Fruit fly (Drosophila melanogaster) whole organism, prepupa: ENCODE data around the gene Ogdh.

Experiments used
- Blimp-1 ChIP-seq: fragments of 200-800 bp; sonication (Bioruptor generic); optimal IDR thresholded peaks from 3 replicates; lab custom pipeline; 2017; ENCODE audit warnings: missing biosample characterization, missing genetic modification characterization, mild to moderate bottlenecking, moderate library complexity, missing genetic modification reagents
- CG10631 ChIP-seq: fragments of 200-800 bp; sonication (Bioruptor generic); optimal IDR thresholded peaks from 2 replicates; lab custom pipeline; 2016; ENCODE audit warnings: missing biosample characterization, missing genetic modification characterization
- CG11762 ChIP-seq: fragments of 200-800 bp; sonication (Bioruptor generic); optimal IDR thresholded peaks from 3 replicates; lab custom pipeline; 2016; ENCODE audit warnings: missing biosample characterization, missing genetic modification characterization; ENCODE audit not compliant: insufficient read depth
- CG11902 ChIP-seq: fragments of 200-800 bp; sonication (Bioruptor generic); optimal IDR thresholded peaks from 3 replicates; lab custom pipeline; 2016; ENCODE audit warnings: missing biosample characterization, missing genetic modification characterization
- CG15336 ChIP-seq: fragments of 200-800 bp; sonication (Bioruptor generic); IDR thresholded peaks from 2 replicates; pipeline ENCODE4 v1.3.6; 2022; ENCODE audit warnings: missing biosample characterization, missing genetic modification characterization
- CG1621 ChIP-seq: fragments of 200-800 bp; sonication (Bioruptor generic); optimal IDR thresholded peaks from 3 replicates; lab custom pipeline; 2018; ENCODE audit warnings: missing biosample characterization, mild to moderate bottlenecking, missing genetic modification characterization
- CG16779 ChIP-seq: fragments of 200-800 bp; sonication (Bioruptor generic); optimal IDR thresholded peaks from 3 replicates; lab custom pipeline; 2017; ENCODE audit warnings: missing biosample characterization, mild to moderate bottlenecking, missing genetic modification characterization
- CG3032 ChIP-seq: fragments of 200-800 bp; optimal IDR thresholded peaks from 2 replicates; lab custom pipeline; 2019; ENCODE audit warnings: missing biosample characterization, mild to moderate bottlenecking, missing genetic modification characterization, moderate library complexity
- CG31627 ChIP-seq: fragments of 200-800 bp; sonication (Bioruptor generic); optimal IDR thresholded peaks from 3 replicates; lab custom pipeline; 2016; ENCODE audit warnings: missing biosample characterization, missing genetic modification characterization
- CG32006 ChIP-seq: fragments of 200-800 bp; sonication (Bioruptor generic); optimal IDR thresholded peaks from 3 replicates; lab custom pipeline; 2017; ENCODE audit warnings: missing biosample characterization, mild to moderate bottlenecking, missing genetic modification characterization
- CG3919 ChIP-seq: fragments of 200-800 bp; sonication (Bioruptor generic); optimal IDR thresholded peaks from 3 replicates; lab custom pipeline; 2016; ENCODE audit warnings: missing biosample characterization, missing genetic modification characterization
- CG4318 ChIP-seq: fragments of 200-800 bp; sonication (Bioruptor generic); optimal IDR thresholded peaks from 3 replicates; lab custom pipeline; 2017; ENCODE audit warnings: missing biosample characterization, mild to moderate bottlenecking, missing genetic modification characterization
- CG6792 ChIP-seq: fragments of 200-800 bp; sonication (Bioruptor generic); optimal IDR thresholded peaks from 3 replicates; lab custom pipeline; 2016; ENCODE audit warnings: missing biosample characterization, missing genetic modification characterization
- CG6808 ChIP-seq: fragments of 200-800 bp; sonication (Bioruptor generic); optimal IDR thresholded peaks from 3 replicates; lab custom pipeline; 2017; ENCODE audit warnings: missing biosample characterization, missing genetic modification characterization, mild to moderate bottlenecking, moderate library complexity, missing genetic modification reagents
- CG6854 ChIP-seq: fragments of 200-800 bp; sonication (Bioruptor generic); optimal IDR thresholded peaks from 2 replicates; lab custom pipeline; 2017; ENCODE audit warnings: missing biosample characterization, mild to moderate bottlenecking, missing genetic modification characterization
- CG7368 ChIP-seq: fragments of 200-800 bp; sonication (Bioruptor generic); optimal IDR thresholded peaks from 3 replicates; lab custom pipeline; 2016; ENCODE audit warnings: missing biosample characterization, missing genetic modification characterization
- CG8119 ChIP-seq: fragments of 200-800 bp; sonication (Bioruptor generic); IDR thresholded peaks from 3 replicates; pipeline ENCODE4 v1.3.6; 2022; ENCODE audit warnings: missing biosample characterization, missing genetic modification characterization
- CG8319 ChIP-seq: fragments of 200-800 bp; sonication (Bioruptor generic); optimal IDR thresholded peaks from 3 replicates; lab custom pipeline; 2016; ENCODE audit warnings: missing biosample characterization, missing genetic modification characterization
- Eip78C ChIP-seq: fragments of 200-800 bp; sonication (Bioruptor generic); peaks from one replicate; lab custom pipeline; 2016; ENCODE audit warnings: missing biosample characterization, missing genetic modification characterization
- Ets96B ChIP-seq: fragments of 200-800 bp; optimal IDR thresholded peaks from 2 replicates; lab custom pipeline; 2019; ENCODE audit warnings: missing biosample characterization, mild to moderate bottlenecking, missing genetic modification characterization, moderate library complexity
- Hr39 ChIP-seq: fragments of 200-800 bp; sonication (Bioruptor generic); optimal IDR thresholded peaks from 2 replicates; lab custom pipeline; 2016; ENCODE audit warnings: missing biosample characterization, missing genetic modification characterization
- Hr4 ChIP-seq: fragments of 200-800 bp; sonication (Bioruptor generic); optimal IDR thresholded peaks from 3 replicates; lab custom pipeline; 2016; ENCODE audit warnings: missing biosample characterization, missing genetic modification characterization
- Met ChIP-seq: fragments of 200-800 bp; sonication (Bioruptor generic); optimal IDR thresholded peaks from 3 replicates; lab custom pipeline; 2016; ENCODE audit warnings: missing biosample characterization, missing genetic modification characterization
- OdsH ChIP-seq: fragments of 200-800 bp; sonication (Bioruptor generic); optimal IDR thresholded peaks from 3 replicates; lab custom pipeline; 2016; ENCODE audit warnings: missing biosample characterization, missing genetic modification characterization
- Smox ChIP-seq: fragments of 200-800 bp; sonication (Bioruptor generic); optimal IDR thresholded peaks from 3 replicates; lab custom pipeline; 2016; ENCODE audit warnings: missing biosample characterization, missing genetic modification characterization
- Sox102F ChIP-seq: fragments of 200-800 bp; sonication (Bioruptor generic); optimal IDR thresholded peaks from 2 replicates; lab custom pipeline; 2016; ENCODE audit warnings: missing biosample characterization, mild to moderate bottlenecking, missing genetic modification characterization
- Sox15 ChIP-seq: fragments of 200-800 bp; sonication (Bioruptor generic); optimal IDR thresholded peaks from 3 replicates; lab custom pipeline; 2016; ENCODE audit warnings: missing biosample characterization, missing genetic modification characterization
- acj6 ChIP-seq: fragments of 200-800 bp; sonication (Bioruptor generic); optimal IDR thresholded peaks from 3 replicates; lab custom pipeline; 2016; ENCODE audit warnings: missing biosample characterization, missing genetic modification characterization
- dsx ChIP-seq: fragments of 200-800 bp; optimal IDR thresholded peaks from 3 replicates; lab custom pipeline; 2019; ENCODE audit warnings: missing biosample characterization, mild to moderate bottlenecking, missing genetic modification characterization, moderate library complexity; ENCODE audit not compliant: poor library complexity, severe bottlenecking
- eg ChIP-seq: fragments of 200-800 bp; sonication (Bioruptor generic); IDR thresholded peaks from 3 replicates; pipeline ENCODE4 v1.3.6; 2022; ENCODE audit warnings: missing biosample characterization, missing genetic modification characterization
- esn ChIP-seq: fragments of 200-800 bp; sonication (Bioruptor generic); optimal IDR thresholded peaks from 2 replicates; lab custom pipeline; 2016; ENCODE audit warnings: missing biosample characterization, mild to moderate bottlenecking, missing genetic modification characterization, moderate library complexity
- fd59A ChIP-seq: fragments of 200-800 bp; sonication (Bioruptor generic); optimal IDR thresholded peaks from 2 replicates; lab custom pipeline; 2017; ENCODE audit warnings: missing biosample characterization, mild to moderate bottlenecking, missing genetic modification characterization, missing genetic modification reagents
- fd85E ChIP-seq: fragments of 200-800 bp; sonication (Bioruptor generic); optimal IDR thresholded peaks from 3 replicates; lab custom pipeline; 2016; ENCODE audit warnings: missing biosample characterization, missing genetic modification characterization
- lz ChIP-seq: fragments of 200-800 bp; sonication (Bioruptor generic); optimal IDR thresholded peaks from 3 replicates; lab custom pipeline; 2016; ENCODE audit warnings: missing biosample characterization, missing genetic modification characterization
- net ChIP-seq: fragments of 200-800 bp; sonication (Bioruptor generic); optimal IDR thresholded peaks from 3 replicates; lab custom pipeline; 2016; ENCODE audit warnings: missing biosample characterization, missing genetic modification characterization
- pdm3 ChIP-seq: fragments of 200-800 bp; sonication (Bioruptor generic); optimal IDR thresholded peaks from 3 replicates; lab custom pipeline; 2016; ENCODE audit warnings: missing biosample characterization, missing genetic modification characterization
- salr ChIP-seq, 2 experiments: fragments of 200-800 bp; sonication (Bioruptor generic); optimal IDR thresholded peaks; 3 replicates each; lab custom pipeline; 2016 to 2018; ENCODE audit warnings: missing biosample characterization in 2 of 2, missing genetic modification characterization in 2 of 2, mild to moderate bottlenecking in 1 of 2
- spab ChIP-seq: fragments of 200-800 bp; sonication (Bioruptor generic); optimal IDR thresholded peaks from 2 replicates; lab custom pipeline; 2017; ENCODE audit warnings: missing biosample characterization, mild to moderate bottlenecking, missing genetic modification characterization, missing genetic modification reagents
- ss ChIP-seq, 2 experiments: fragments of 200-800 bp; sonication (Bioruptor generic); optimal IDR thresholded peaks; 2 replicates in 1 of 2; 3 replicates in 1 of 2; lab custom pipeline; 2017 to 2018; ENCODE audit warnings: mild to moderate bottlenecking in 2 of 2, missing biosample characterization in 2 of 2, missing genetic modification characterization in 2 of 2, moderate library complexity in 1 of 2
- svp ChIP-seq: fragments of 200-800 bp; sonication (Bioruptor generic); peaks from one replicate; lab custom pipeline; 2016; ENCODE audit warnings: missing biosample characterization, missing genetic modification characterization
- topi ChIP-seq: fragments of 200-800 bp; sonication (Bioruptor generic); optimal IDR thresholded peaks from 3 replicates; lab custom pipeline; 2016; ENCODE audit warnings: missing biosample characterization, missing genetic modification characterization
- vri ChIP-seq: fragments of 200-800 bp; sonication (Bioruptor generic); optimal IDR thresholded peaks from 3 replicates; lab custom pipeline; 2016; ENCODE audit warnings: missing biosample characterization, mild to moderate bottlenecking, missing genetic modification characterization

Gene Ogdh

DNA sequence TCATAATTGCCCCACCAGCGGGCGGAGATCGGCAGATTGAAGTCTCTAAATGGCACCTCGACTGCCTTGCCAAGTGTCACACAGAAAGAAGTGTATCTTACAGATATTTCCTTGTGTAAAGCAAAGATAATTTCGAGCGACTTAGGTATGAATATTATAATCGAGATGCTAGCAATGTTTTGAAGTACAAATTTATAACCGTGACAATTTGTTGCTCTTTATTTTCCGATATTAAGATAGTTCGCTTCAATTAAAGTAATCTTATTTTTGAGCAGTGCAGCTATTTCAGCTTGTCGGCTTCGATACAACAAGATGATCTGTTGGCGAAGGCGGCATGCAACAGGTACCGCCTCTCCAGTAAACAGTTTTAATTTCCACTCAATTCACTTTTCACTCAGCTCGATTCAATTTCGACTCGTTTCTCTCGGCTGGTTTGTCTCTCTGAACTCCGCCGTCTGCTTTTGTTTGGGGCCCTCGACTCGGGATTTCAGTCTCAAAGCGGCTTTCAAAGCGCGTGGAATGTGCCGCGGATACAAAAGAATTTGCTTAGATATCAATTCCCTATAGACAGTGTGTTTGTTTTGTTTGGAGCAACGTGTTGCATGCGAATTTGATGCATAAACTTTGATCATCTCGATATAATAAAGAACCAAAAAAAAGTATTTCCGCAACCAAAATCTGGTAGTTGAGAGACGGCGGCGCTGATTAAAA is 38.7 kb upstream of the Ogdh start (continued):
- TF ChIP-seq CG11902 (no peak), CG6854 (GFP tag; lab: Kevin White, UChicago) (no peak), CG6808 (peak; percentile 65), dsx (peak; percentile 67), Ets96B (tag; lab: Kevin White, UChicago) (peak; percentile 81), vri (GFP tag; lab: Kevin White, UChicago) (no peak), CG32006 (GFP tag; lab: Kevin White, UChicago) (peak; percentile 91), topi (GFP tag; lab: Kevin White, UChicago) (peak; percentile 63), fd59A (GFP tag; lab: Kevin White, UChicago) (peak; percentile 65)

DNA sequence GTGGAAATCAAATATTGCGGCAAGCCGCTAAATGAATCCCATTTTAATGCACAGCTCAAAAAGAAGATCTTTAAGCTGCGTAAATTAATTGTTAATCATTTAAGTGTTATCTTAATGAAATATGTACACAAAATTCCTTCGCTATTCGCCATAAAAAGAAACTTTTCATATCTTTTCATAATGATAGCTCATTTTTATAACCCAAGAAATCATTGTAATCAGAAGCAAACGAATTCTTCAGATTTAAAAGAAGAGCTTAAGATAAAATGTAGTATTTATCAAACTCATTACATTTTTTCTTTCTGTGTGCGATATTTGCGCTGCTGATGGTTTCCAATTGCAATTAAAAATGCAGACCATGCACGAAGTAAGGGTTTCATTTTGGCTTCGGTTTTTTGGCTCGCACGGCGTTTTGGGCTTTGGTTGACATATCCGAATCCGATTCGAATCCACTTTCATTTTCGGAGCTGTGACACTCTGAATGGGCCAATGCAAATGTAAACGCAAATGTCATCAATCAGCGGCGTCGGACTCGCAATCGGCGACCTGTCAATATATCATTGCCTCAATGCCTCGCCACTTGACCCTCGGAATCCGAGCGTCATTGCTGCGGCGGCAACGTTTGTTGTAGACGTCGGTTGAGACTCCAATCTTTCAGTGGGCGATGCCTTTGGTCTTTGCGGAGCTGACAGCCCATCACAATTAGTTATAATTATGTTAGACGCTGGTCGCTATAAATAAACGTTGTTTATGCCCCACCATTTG is 37.0 kb upstream of the Ogdh start:
- TF ChIP-seq CG31627 (GFP tag; lab: Kevin White, UChicago): no peak
- TF ChIP-seq Eip78C: peak; percentile 54
- TF ChIP-seq CG3919 (GFP tag; lab: Kevin White, UChicago): no peak
- TF ChIP-seq OdsH (GFP tag; lab: Kevin White, UChicago): no peak
- TF ChIP-seq Blimp-1 (GFP tag; lab: Kevin White, UChicago): peak; percentile 1
- TF ChIP-seq, all 60 proteins: peak for 2

DNA sequence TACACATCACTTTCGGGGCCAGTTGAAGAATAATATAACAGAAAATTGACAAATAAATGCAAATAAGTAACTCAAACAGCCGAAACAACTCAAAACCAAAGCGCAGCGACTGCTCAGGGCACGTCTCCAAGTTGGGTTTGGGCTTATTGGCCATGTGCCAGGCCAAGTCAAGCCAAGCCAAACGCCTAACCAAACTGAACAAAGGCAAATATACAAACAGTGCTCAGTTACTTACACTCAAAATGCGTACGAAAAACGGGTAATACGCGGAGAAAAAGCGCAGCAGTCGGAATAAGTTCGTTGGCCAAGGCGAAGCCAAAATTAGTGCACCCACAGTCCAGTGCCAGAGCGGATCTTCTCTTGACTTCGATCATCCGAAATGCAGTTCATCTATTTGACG is 31.7 kb upstream of the Ogdh start, which contains the start of gene CG13028:
Gene CG13028 (plus strand): TSS at position 301 of the 400 bp plus-strand sequence.
- TF ChIP-seq CG7368 (GFP tag; lab: Kevin White, UChicago): no peak
- no peak for TF ChIP-seq Sox102F
- no peak for TF ChIP-seq Hr4
- no peak for TF ChIP-seq CG4318 (GFP tag; lab: Kevin White, UChicago)

DNA sequence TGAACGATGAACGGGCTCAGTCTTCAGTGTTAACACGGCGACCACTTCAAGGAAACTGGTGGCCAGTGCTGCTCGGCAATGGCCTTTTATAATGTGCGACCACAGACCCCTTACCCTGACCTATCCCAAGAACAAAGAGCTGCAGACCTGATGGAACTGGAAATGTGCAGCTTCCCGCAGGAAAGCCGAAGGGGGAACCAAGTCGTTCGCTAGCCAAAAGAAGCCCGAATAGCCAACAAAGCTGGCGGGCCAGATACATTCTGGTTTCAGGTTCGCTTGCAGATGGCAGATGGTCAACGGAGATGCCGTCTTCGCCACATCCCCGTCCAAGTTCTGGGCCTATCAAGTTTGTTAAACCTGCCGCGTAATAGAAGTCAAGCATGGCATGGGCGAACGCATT is 27.2 kb upstream of the Ogdh start, which contains the start of gene CG13023:
Gene CG13023 (minus strand): TSS at position 60 of the 400 bp plus-strand sequence.
- TF ChIP-seq CG15336 (GFP tag; lab: Robert Waterston, UW): no peak
- no peak for TF ChIP-seq CG8119 (GFP tag; lab: Robert Waterston, UW)
- no peak for TF ChIP-seq lz (GFP tag; lab: Kevin White, UChicago)
- TF ChIP-seq Hr39 (GFP tag; lab: Kevin White, UChicago): no peak
- TF ChIP-seq fd85E: no peak
- TF ChIP-seq Sox102F: no peak
- no peak for TF ChIP-seq salr (GFP tag; optimal IDR thresholded peaks at IDR 0.05; lab: Kevin White, UChicago)
- no peak for TF ChIP-seq dsx
- TF ChIP-seq Sox15: no peak
- no peak for TF ChIP-seq acj6 (GFP tag; lab: Kevin White, UChicago)
- no peak for TF ChIP-seq Blimp-1 (GFP tag; lab: Kevin White, UChicago)
- peak; percentile 2 for TF ChIP-seq CG3919 (GFP tag; lab: Kevin White, UChicago)
- TF ChIP-seq pdm3 (GFP tag; lab: Kevin White, UChicago): no peak
- TF ChIP-seq CG32006 (GFP tag; lab: Kevin White, UChicago): no peak
- TF ChIP-seq spab (GFP tag; lab: Kevin White, UChicago): no peak
- TF ChIP-seq Smox (GFP tag; lab: Kevin White, UChicago): no peak
- 0 out of 3 replicates have a peak, but pooled peaks have one; percentile 22 for TF ChIP-seq eg (GFP tag; lab: Robert Waterston, UW)
- no peak for TF ChIP-seq esn (GFP tag; lab: Kevin White, UChicago)
- no peak for TF ChIP-seq CG10631 (GFP tag; lab: Kevin White, UChicago)
- TF ChIP-seq CG8319 (GFP tag; lab: Kevin White, UChicago): no peak
- no peak for TF ChIP-seq CG4318 (GFP tag; lab: Kevin White, UChicago)
- TF ChIP-seq CG6854 (GFP tag; lab: Kevin White, UChicago): no peak
- peak in 1 of 2 experiments; percentile 44 for TF ChIP-seq ss (GFP tag; optimal IDR thresholded peaks at IDR 0.05; lab: Kevin White, UChicago)
- no peak for TF ChIP-seq CG6792 (GFP tag; lab: Kevin White, UChicago)
- no peak for TF ChIP-seq topi (GFP tag; lab: Kevin White, UChicago)
- TF ChIP-seq CG7368 (GFP tag; lab: Kevin White, UChicago): no peak
- TF ChIP-seq Eip78C: no peak
- TF ChIP-seq svp (GFP tag; lab: Kevin White, UChicago): no peak
- no peak for TF ChIP-seq fd59A (GFP tag; lab: Kevin White, UChicago)
- TF ChIP-seq CG1621 (tag; lab: Kevin White, UChicago): peak; percentile 16
- no peak for TF ChIP-seq CG3032
- no peak for TF ChIP-seq CG11762 (GFP tag; lab: Kevin White, UChicago)
- no peak for TF ChIP-seq CG16779 (tag; lab: Kevin White, UChicago)
- TF ChIP-seq Met (GFP tag; lab: Kevin White, UChicago): no peak
- no peak for TF ChIP-seq net (GFP tag; lab: Kevin White, UChicago)
